Worm (Caenorhabditis elegans) whole organism, L2 larva: Measurements from ENCODE around the gene npr-10.

Source experiments
- ama-1 ChIP-seq: fragments of 150-350 bp; optimal IDR thresholded peaks from 2 replicates; lab custom pipeline; 2018; ENCODE audit warnings: inconsistent platforms
- ceh-82 ChIP-seq: fragments of 150-350 bp; optimal IDR thresholded peaks from 2 replicates; lab custom pipeline; 2014; ENCODE audit warnings: missing biosample characterization, missing genetic modification characterization
- egl-27 ChIP-seq: sonication (generic microtip); optimal IDR thresholded peaks from 3 replicates; lab custom pipeline; 2017; ENCODE audit warnings: missing biosample characterization, missing genetic modification reagents, missing genetic modification characterization
- elt-3 ChIP-seq: sonication (generic microtip); optimal IDR thresholded peaks from 2 replicates; lab custom pipeline; 2017; ENCODE audit warnings: missing biosample characterization, missing genetic modification characterization
- lsy-2 ChIP-seq, 2 experiments: fragments of 150-350 bp in 1 of 2; sonication (generic microtip) in 1 of 2; optimal IDR thresholded peaks; 2 replicates each; lab custom pipeline; 2014 to 2017; ENCODE audit warnings: missing biosample characterization in 2 of 2, missing genetic modification characterization in 2 of 2
- mdl-1 ChIP-seq, 2 experiments: fragments of 150-350 bp in 1 of 2; sonication (generic microtip) in 1 of 2; optimal IDR thresholded peaks; 2 replicates each; lab custom pipeline; 2017; ENCODE audit warnings: missing biosample characterization in 2 of 2, missing genetic modification characterization in 2 of 2
- nhr-11 ChIP-seq: fragments of 150-350 bp; optimal IDR thresholded peaks from 2 replicates; lab custom pipeline; 2014; ENCODE audit warnings: missing biosample characterization, missing genetic modification characterization
- nhr-77 ChIP-seq: fragments of 150-350 bp; optimal IDR thresholded peaks from 2 replicates; lab custom pipeline; 2014; ENCODE audit warnings: missing biosample characterization, missing genetic modification characterization
- sma-9 ChIP-seq, 2 experiments: fragments of 150-350 bp in 1 of 2; sonication (generic microtip) in 1 of 2; optimal IDR thresholded peaks; 2 replicates each; lab custom pipeline; 2014 to 2016; ENCODE audit warnings: missing genetic modification characterization in 2 of 2, mild to moderate bottlenecking in 1 of 2, missing biosample characterization in 1 of 2, missing compliant biosample characterization in 1 of 2, missing genetic modification reagents in 1 of 2, moderate library complexity in 1 of 2
- snpc-4 ChIP-seq: fragments of 150-350 bp; optimal IDR thresholded peaks from 2 replicates; lab custom pipeline; 2014; ENCODE audit warnings: missing biosample characterization, missing genetic modification characterization
- ztf-11 ChIP-seq: sonication (generic microtip); optimal IDR thresholded peaks from 2 replicates; lab custom pipeline; 2017; ENCODE audit warnings: missing biosample characterization, missing genetic modification characterization
- ztf-4 ChIP-seq: fragments of 150-350 bp; optimal IDR thresholded peaks from 2 replicates; lab custom pipeline; 2014; ENCODE audit warnings: missing biosample characterization, missing genetic modification characterization

DNA sequence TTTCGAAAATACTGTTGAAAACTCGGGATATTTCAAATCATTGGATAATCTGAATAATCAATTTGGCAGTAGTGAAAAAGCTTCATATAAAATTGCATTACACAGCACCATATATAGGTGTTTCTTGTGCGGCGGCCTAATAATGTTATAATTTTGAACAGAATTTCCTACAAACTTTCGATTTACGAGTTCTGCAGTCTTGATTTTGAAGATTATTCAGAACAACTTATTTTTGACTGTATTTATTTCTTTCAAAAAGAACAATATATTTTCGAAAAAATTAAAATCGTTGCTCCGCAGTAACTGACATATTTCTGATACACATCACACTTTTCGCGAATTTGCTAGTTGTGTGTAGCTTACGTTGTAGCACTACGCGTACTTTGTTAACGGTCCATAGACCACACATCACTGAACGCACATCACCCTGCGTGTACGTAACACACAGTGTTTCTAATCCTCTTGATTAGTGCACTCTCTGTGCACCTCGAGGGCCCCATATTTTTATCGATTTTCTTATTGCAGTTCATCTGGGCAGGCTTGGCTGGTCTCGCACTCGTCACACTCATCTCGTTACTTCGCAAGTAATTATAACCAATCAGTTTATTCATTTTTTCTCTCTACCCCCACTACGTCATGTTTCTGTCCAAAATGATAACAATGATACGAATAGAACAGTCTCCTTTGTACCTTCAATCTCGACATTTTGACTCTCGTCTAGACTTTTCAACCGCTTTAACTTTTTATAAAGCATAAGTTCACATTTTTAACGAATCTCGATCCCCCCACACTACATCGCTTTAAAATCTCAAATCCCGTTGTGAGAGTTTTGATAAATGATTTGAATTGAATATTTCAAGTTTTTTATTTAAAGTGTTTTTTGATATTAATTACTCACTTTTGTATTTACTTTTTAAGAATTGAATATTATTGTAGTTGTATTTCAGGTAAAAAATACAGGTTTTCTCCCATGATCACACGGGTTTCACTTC lies 41.7 kb downstream of the npr-10 start, which contains the start of the genes F11C1.1 and vwa-8:
- no peak for TF ChIP-seq mdl-1 (tag; optimal IDR thresholded peaks at IDR 0.05; lab: Kevin White, UChicago)
- TF ChIP-seq egl-27 (tag; lab: Kevin White, UChicago), result no peak
- no peak for TF ChIP-seq elt-3 (tag; lab: Kevin White, UChicago)
- no peak for TF ChIP-seq ztf-4
- no peak for TF ChIP-seq snpc-4 (tag; lab: Kevin White, UChicago)
- no peak for TF ChIP-seq nhr-11 (tag; lab: Kevin White, UChicago)
- peak; percentile 80 for TF ChIP-seq sma-9 (GFP tag; optimal IDR thresholded peaks at IDR 0.05; lab: Kevin White, UChicago)
- no peak for TF ChIP-seq sma-9 (tag; optimal IDR thresholded peaks at IDR 0.05; lab: Kevin White, UChicago)
- TF ChIP-seq ceh-82, result no peak
- no peak for TF ChIP-seq ztf-11
- TF ChIP-seq lsy-2 (tag; optimal IDR thresholded peaks at IDR 0.05; lab: Kevin White, UChicago), result peak in 1 of 2 experiments; percentile 43
- no peak for TF ChIP-seq ama-1 (lab: Kevin White, UChicago)
- no peak for TF ChIP-seq nhr-77 (tag; lab: Kevin White, UChicago)
